Fruit fly (Drosophila melanogaster): ENCODE measurements around the gene CG5623.
A peak's percentile ranks its signal among the peaks of the same experiment; 100 is the strongest.

CG5623 gene

dm6 chr3R:15793372-15793802 is 26.1 kb upstream of the CG5623 start, which contains the start of gene nsl1 (continued):
- 0 out of 2 replicates have a peak, but pooled peaks have one; percentile 18 for TF ChIP-seq wor (GFP tag; IDR thresholded peaks at IDR 0.05)
- TF ChIP-seq CG6765 (GFP tag; optimal IDR thresholded peaks at IDR 0.05), result no peak
- TF ChIP-seq trh (GFP tag; optimal IDR thresholded peaks at IDR 0.05), result no peak
- peak; percentile 42 for TF ChIP-seq NfI (GFP tag; optimal IDR thresholded peaks at IDR 0.05)
- TF ChIP-seq CG43689 (GFP tag; IDR thresholded peaks at IDR 0.05), result no peak
- TF ChIP-seq CG1603 (tag; optimal IDR thresholded peaks at IDR 0.05), result peak; percentile 58
- TF ChIP-seq row (GFP tag; IDR thresholded peaks at IDR 0.05), result peak; percentile 71
- no peak for TF ChIP-seq CG9876 (GFP tag; optimal IDR thresholded peaks at IDR 0.05)
- TF ChIP-seq eyg (GFP tag; optimal IDR thresholded peaks at IDR 0.05), result no peak
- no peak for TF ChIP-seq CG10431 (GFP tag; optimal IDR thresholded peaks at IDR 0.05)
- TF ChIP-seq CG12071 (GFP tag; optimal IDR thresholded peaks at IDR 0.05), result no peak
- no peak for TF ChIP-seq unpg (GFP tag; optimal IDR thresholded peaks at IDR 0.05)
- TF ChIP-seq CG4617 (GFP tag; optimal IDR thresholded peaks at IDR 0.05; ENCODE audit: borderline replicate concordance), result peak; percentile 40
- 0 out of 3 replicates have a peak, but pooled peaks have one; percentile 18 for TF ChIP-seq Aef1 (GFP tag; IDR thresholded peaks at IDR 0.05)
- TF ChIP-seq Mrtf (GFP tag; IDR thresholded peaks at IDR 0.05), result no peak
- peak; percentile 22 for TF ChIP-seq fd102C (GFP tag; optimal IDR thresholded peaks at IDR 0.05)
- no peak for TF ChIP-seq Ssrp (tag; optimal IDR thresholded peaks at IDR 0.05)
- TF ChIP-seq ro (GFP tag; IDR thresholded peaks at IDR 0.05), result no peak
- no peak for TF ChIP-seq Bteb2 (GFP tag; optimal IDR thresholded peaks at IDR 0.05)
- TF ChIP-seq slou (GFP tag; optimal IDR thresholded peaks at IDR 0.05), result peak; percentile 7
- TF ChIP-seq BtbVII (GFP tag; optimal IDR thresholded peaks at IDR 0.05), result no peak
- peak; percentile 59 for TF ChIP-seq CG9727 (GFP tag; optimal IDR thresholded peaks at IDR 0.05)
- TF ChIP-seq Spps (tag; optimal IDR thresholded peaks at IDR 0.05), result no peak
- no peak for TF ChIP-seq Lpt (GFP tag; optimal IDR thresholded peaks at IDR 0.05)
- TF ChIP-seq peb (GFP tag; IDR thresholded peaks at IDR 0.05), result no peak
- TF ChIP-seq CG14965 (GFP tag; optimal IDR thresholded peaks at IDR 0.05; ENCODE audit: borderline replicate concordance), result no peak
- TF ChIP-seq HLH3B (GFP tag; IDR thresholded peaks at IDR 0.05), result no peak
- TF ChIP-seq Myb (GFP tag; optimal IDR thresholded peaks at IDR 0.05), result no peak
- TF ChIP-seq CG11723 (GFP tag; optimal IDR thresholded peaks at IDR 0.05), result no peak
- no peak for TF ChIP-seq gt (GFP tag; IDR thresholded peaks at IDR 0.05)
- TF ChIP-seq CG15696 (tag; optimal IDR thresholded peaks at IDR 0.05), result no peak
- no peak for TF ChIP-seq z (GFP tag; IDR thresholded peaks at IDR 0.05)
- no peak for TF ChIP-seq Lim3 (GFP tag; IDR thresholded peaks at IDR 0.05)
- TF ChIP-seq D19B (GFP tag; optimal IDR thresholded peaks at IDR 0.05), result no peak
- TF ChIP-seq Dip2 (GFP tag; IDR thresholded peaks at IDR 0.05), result no peak
- peak; percentile 7 for TF ChIP-seq Vsx1 (GFP tag; optimal IDR thresholded peaks at IDR 0.05)
- no peak for TF ChIP-seq CG10959 (GFP tag; IDR thresholded peaks at IDR 0.05)
- peak; percentile 33 for TF ChIP-seq CG13775 (GFP tag; optimal IDR thresholded peaks at IDR 0.05)
- TF ChIP-seq Bdp1 (GFP tag; optimal IDR thresholded peaks at IDR 0.05), result no peak
- no peak for TF ChIP-seq CG8944 (GFP tag; optimal IDR thresholded peaks at IDR 0.05)
- TF ChIP-seq jing (GFP tag; optimal IDR thresholded peaks at IDR 0.05), result no peak
- no peak; the same call in 2 of the 3 replicates for TF ChIP-seq CG34422 (GFP tag; IDR thresholded peaks at IDR 0.05)
- TF ChIP-seq YL-1 (GFP tag; optimal IDR thresholded peaks at IDR 0.05), result peak; percentile 94
- no peak for TF ChIP-seq Oaz (GFP tag; IDR thresholded peaks at IDR 0.05)
- peak; percentile 42 for TF ChIP-seq zfh2 (GFP tag; optimal IDR thresholded peaks at IDR 0.05)
- peak; percentile 97 for TF ChIP-seq Dll (GFP tag; IDR thresholded peaks at IDR 0.05; ENCODE audit: partially characterized antibody)
- TF ChIP-seq Dad (GFP tag; optimal IDR thresholded peaks at IDR 0.05), result peak; percentile 22
- peak; percentile 41; the same call in 1 of the 2 replicates for TF ChIP-seq ttk (GFP tag; IDR thresholded peaks at IDR 0.05)
- no peak for TF ChIP-seq Dfd (GFP tag; optimal IDR thresholded peaks at IDR 0.05)
- TF ChIP-seq kay (GFP tag; optimal IDR thresholded peaks at IDR 0.05), result no peak
- TF ChIP-seq CG2875 (GFP tag; optimal IDR thresholded peaks at IDR 0.05), result no peak
- TF ChIP-seq CG2199 (GFP tag; IDR thresholded peaks at IDR 0.05), result 0 out of 3 replicates have a peak, but pooled peaks have one; percentile 44

Measured in whole organism, embryonic.